Worm (Caenorhabditis elegans): Measurements from ENCODE around the gene apc-11.

DNA sequence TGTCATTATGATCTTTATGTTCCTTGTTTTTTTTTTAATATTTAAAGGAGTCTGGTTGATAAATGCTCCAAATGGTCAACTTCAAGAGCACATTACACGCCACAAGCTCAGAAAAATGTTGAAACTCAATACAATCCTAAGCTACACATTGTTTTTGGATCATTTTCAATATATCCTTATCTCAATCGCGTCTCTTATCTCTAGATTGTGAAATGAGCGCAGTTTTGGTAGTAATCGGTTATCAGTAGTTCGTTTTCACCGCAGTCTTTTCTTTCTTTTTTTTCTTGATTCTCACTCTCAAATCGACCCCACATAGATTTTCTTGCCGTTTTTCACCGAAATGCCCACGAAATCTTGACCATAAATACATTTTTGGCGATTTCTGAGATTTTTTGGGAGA lies 41.4 kb downstream of the apc-11 start:
- TF ChIP-seq ama-1 (optimal IDR thresholded peaks at IDR 0.05) (no peak), scrt-1 (GFP tag; IDR thresholded peaks at IDR 0.05) (no peak), hmbx-1 (tag; optimal IDR thresholded peaks at IDR 0.05) (no peak), tbx-11 (GFP tag; IDR thresholded peaks at IDR 0.05) (no peak), flt-1 (GFP tag; IDR thresholded peaks at IDR 0.05) (no peak), ets-7 (tag; optimal IDR thresholded peaks at IDR 0.05) (no peak), B0310.2 (tag; optimal IDR thresholded peaks at IDR 0.05) (no peak), tbx-37 (GFP tag; conservative IDR thresholded peaks at IDR 0.05) (no peak)

All from whole organism, early embryonic.